Worm (Caenorhabditis elegans): Measurements from ENCODE around the gene smrc-1.

ce11 chrIII:6402346-6402745, 11.6 kb downstream of the smrc-1 start:
- no peak for TF ChIP-seq hmbx-1 (tag; optimal IDR thresholded peaks at IDR 0.05)
- TF ChIP-seq ceh-36 (tag; optimal IDR thresholded peaks at IDR 0.05) = no peak
- no peak for TF ChIP-seq ama-1 (optimal IDR thresholded peaks at IDR 0.05)
- no peak for TF ChIP-seq tbx-37 (GFP tag; conservative IDR thresholded peaks at IDR 0.05)
- TF ChIP-seq pes-1 (GFP tag; IDR thresholded peaks at IDR 0.05) = no peak
- TF ChIP-seq ceh-13 (GFP tag; optimal IDR thresholded peaks at IDR 0.05) = no peak
- TF ChIP-seq hnd-1 (tag; optimal IDR thresholded peaks at IDR 0.05) = no peak
- no peak for TF ChIP-seq tbx-11 (GFP tag; IDR thresholded peaks at IDR 0.05)
- TF ChIP-seq F13C5.2 (tag; optimal IDR thresholded peaks at IDR 0.05) = no peak
